Fruit fly (Drosophila melanogaster) whole organism, prepupa: ENCODE results near the gene CG17906.

Experiments
- CG16779 ChIP-seq: fragments of 200-800 bp; sonication (Bioruptor generic); optimal IDR thresholded peaks from 3 replicates; lab custom pipeline; 2017; ENCODE audit warnings: missing biosample characterization, mild to moderate bottlenecking, missing genetic modification characterization
- CG34406 ChIP-seq: fragments of 200-800 bp; sonication (Bioruptor generic); optimal IDR thresholded peaks from 3 replicates; lab custom pipeline; 2016; ENCODE audit warnings: missing biosample characterization, missing genetic modification characterization
- CG6808 ChIP-seq: fragments of 200-800 bp; sonication (Bioruptor generic); optimal IDR thresholded peaks from 3 replicates; lab custom pipeline; 2017; ENCODE audit warnings: missing biosample characterization, missing genetic modification characterization, mild to moderate bottlenecking, moderate library complexity, missing genetic modification reagents
- CG7368 ChIP-seq: fragments of 200-800 bp; sonication (Bioruptor generic); optimal IDR thresholded peaks from 3 replicates; lab custom pipeline; 2016; ENCODE audit warnings: missing biosample characterization, missing genetic modification characterization
- CG9139 ChIP-seq: fragments of 200-800 bp; sonication (Bioruptor generic); optimal IDR thresholded peaks from 3 replicates; lab custom pipeline; 2017; ENCODE audit warnings: missing biosample characterization, mild to moderate bottlenecking, missing genetic modification characterization
- Gug ChIP-seq: fragments of 200-800 bp; sonication (Bioruptor generic); IDR thresholded peaks from 2 replicates; pipeline ENCODE4 v1.3.6; 2022; ENCODE audit warnings: missing biosample characterization, missing genetic modification characterization
- Lpt ChIP-seq: fragments of 200-800 bp; sonication (Bioruptor generic); optimal IDR thresholded peaks from 3 replicates; lab custom pipeline; 2016; ENCODE audit warnings: missing biosample characterization, missing genetic modification characterization
- OdsH ChIP-seq: fragments of 200-800 bp; sonication (Bioruptor generic); optimal IDR thresholded peaks from 3 replicates; lab custom pipeline; 2016; ENCODE audit warnings: missing biosample characterization, missing genetic modification characterization
- Sox102F ChIP-seq: fragments of 200-800 bp; sonication (Bioruptor generic); optimal IDR thresholded peaks from 2 replicates; lab custom pipeline; 2016; ENCODE audit warnings: missing biosample characterization, mild to moderate bottlenecking, missing genetic modification characterization
- cyc ChIP-seq: fragments of 200-800 bp; sonication (Bioruptor generic); optimal IDR thresholded peaks from 3 replicates; lab custom pipeline; 2016; ENCODE audit warnings: missing biosample characterization, missing genetic modification characterization
- fd59A ChIP-seq: fragments of 200-800 bp; sonication (Bioruptor generic); optimal IDR thresholded peaks from 2 replicates; lab custom pipeline; 2017; ENCODE audit warnings: missing biosample characterization, mild to moderate bottlenecking, missing genetic modification characterization, missing genetic modification reagents
- salr ChIP-seq, 2 experiments: fragments of 200-800 bp; sonication (Bioruptor generic); optimal IDR thresholded peaks; 3 replicates each; lab custom pipeline; 2016 to 2018; ENCODE audit warnings: missing biosample characterization in 2 of 2, missing genetic modification characterization in 2 of 2, mild to moderate bottlenecking in 1 of 2

DNA sequence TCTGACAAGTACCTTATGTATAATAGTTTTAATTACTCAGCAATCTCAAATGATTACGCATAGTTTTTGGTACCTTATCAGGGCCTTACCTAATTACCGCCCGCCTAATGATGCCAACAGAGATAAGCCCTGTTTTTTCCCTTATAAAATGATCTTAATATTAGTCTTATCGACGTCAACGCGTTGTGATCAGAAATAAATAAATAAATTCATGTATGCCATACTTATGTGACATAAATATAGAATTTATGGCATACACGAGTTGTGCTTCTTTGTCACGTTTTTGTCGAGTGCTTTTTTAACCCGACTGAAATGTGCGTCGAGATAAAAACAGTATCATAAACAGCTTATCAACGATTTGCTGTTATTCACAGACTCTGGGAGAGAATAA, 37.9 kb upstream of the CG17906 start:
- TF ChIP-seq Gug (GFP tag; lab: Robert Waterston, UW) = no peak
- TF ChIP-seq CG16779 (tag; lab: Kevin White, UChicago) = no peak
- no peak for TF ChIP-seq CG6808 (GFP tag; lab: Kevin White, UChicago)
- no peak for TF ChIP-seq OdsH (GFP tag; lab: Kevin White, UChicago)
- TF ChIP-seq CG9139 (GFP tag; lab: Kevin White, UChicago) = no peak
- no peak for TF ChIP-seq Lpt (GFP tag; lab: Kevin White, UChicago)
- no peak for TF ChIP-seq Sox102F
- TF ChIP-seq CG34406 = no peak
- no peak for TF ChIP-seq CG7368 (GFP tag; lab: Kevin White, UChicago)
- TF ChIP-seq salr (GFP tag; optimal IDR thresholded peaks at IDR 0.05; lab: Kevin White, UChicago) = no peak
- no peak for TF ChIP-seq fd59A (GFP tag; lab: Kevin White, UChicago)
- TF ChIP-seq cyc (GFP tag; lab: Kevin White, UChicago) = no peak
